Worm (Caenorhabditis elegans) whole organism, L3 larva: ENCODE results near the gene idhb-1.

Source experiments
- ZK546.5 ChIP-seq: sonication (generic microtip); optimal IDR thresholded peaks from 2 replicates; lab custom pipeline; 2017; ENCODE audit warnings: missing biosample characterization, missing genetic modification characterization
- aly-2 ChIP-seq: fragments of 150-350 bp; optimal IDR thresholded peaks from 2 replicates; lab custom pipeline; 2014; ENCODE audit warnings: missing biosample characterization, missing genetic modification characterization
- ceh-16 ChIP-seq: sonication (generic microtip); optimal IDR thresholded peaks from 2 replicates; lab custom pipeline; 2017; ENCODE audit warnings: missing biosample characterization, missing genetic modification characterization
- ceh-28 ChIP-seq: fragments of 150-350 bp; optimal IDR thresholded peaks from 2 replicates; lab custom pipeline; 2014; ENCODE audit warnings: missing biosample characterization, missing genetic modification reagents, missing genetic modification characterization
- ceh-9 ChIP-seq: sonication (generic microtip); optimal IDR thresholded peaks from 2 replicates; lab custom pipeline; 2018; ENCODE audit warnings: missing biosample characterization, missing genetic modification characterization
- daf-12 ChIP-seq: fragments of 150-350 bp; optimal IDR thresholded peaks from 2 replicates; lab custom pipeline; 2014; ENCODE audit warnings: missing biosample characterization, missing genetic modification reagents, missing genetic modification characterization
- egl-27 ChIP-seq: sonication (generic microtip); optimal IDR thresholded peaks from 4 replicates; lab custom pipeline; 2017; ENCODE audit warnings: missing biosample characterization, missing genetic modification reagents, missing genetic modification characterization
- elt-1 ChIP-seq: fragments of 150-350 bp; optimal IDR thresholded peaks from 2 replicates; lab custom pipeline; 2014; ENCODE audit warnings: missing biosample characterization, missing genetic modification characterization
- elt-2 ChIP-seq: sonication (generic microtip); optimal IDR thresholded peaks from 2 replicates; lab custom pipeline; 2016; ENCODE audit warnings: missing genetic modification reagents, mild to moderate bottlenecking, missing genetic modification characterization, missing compliant biosample characterization
- elt-3 ChIP-seq, 3 experiments: fragments of 150-350 bp in 1 of 3; sonication (generic microtip) in 2 of 3; optimal IDR thresholded peaks; 2 replicates in 2 of 3; 4 replicates in 1 of 3; lab custom pipeline; 2014 to 2017; ENCODE audit warnings: missing biosample characterization in 3 of 3, missing genetic modification characterization in 3 of 3
- hmg-11 ChIP-seq: sonication (generic microtip); optimal IDR thresholded peaks from 2 replicates; lab custom pipeline; 2016; ENCODE audit warnings: missing genetic modification characterization, missing compliant biosample characterization
- jun-1 ChIP-seq: fragments of 150-350 bp; optimal IDR thresholded peaks from 2 replicates; lab custom pipeline; 2014; ENCODE audit warnings: missing biosample characterization, missing genetic modification reagents, missing genetic modification characterization
- lsy-12 ChIP-seq: sonication (generic microtip); optimal IDR thresholded peaks from 2 replicates; lab custom pipeline; 2016; ENCODE audit warnings: mild to moderate bottlenecking, missing genetic modification characterization, missing compliant biosample characterization
- mdl-1 ChIP-seq: fragments of 150-350 bp; optimal IDR thresholded peaks from 2 replicates; lab custom pipeline; 2014; ENCODE audit warnings: missing biosample characterization, missing genetic modification characterization
- mml-1 ChIP-seq: fragments of 150-350 bp; sonication (generic microtip); optimal IDR thresholded peaks from 3 replicates; lab custom pipeline; 2014; ENCODE audit warnings: missing biosample characterization, missing genetic modification characterization
- nfya-1 ChIP-seq: sonication (generic microtip); optimal IDR thresholded peaks from 2 replicates; lab custom pipeline; 2017; ENCODE audit warnings: missing genetic modification characterization, mild to moderate bottlenecking, missing compliant biosample characterization, antibody characterized with exemption, moderate library complexity; ENCODE audit not compliant: insufficient read depth
- nhr-12 ChIP-seq: fragments of 150-350 bp; optimal IDR thresholded peaks from 2 replicates; lab custom pipeline; 2014; ENCODE audit warnings: missing biosample characterization, missing genetic modification characterization
- nhr-23 ChIP-seq: fragments of 150-350 bp; optimal IDR thresholded peaks from 2 replicates; lab custom pipeline; 2014; ENCODE audit warnings: missing biosample characterization, missing genetic modification reagents, missing genetic modification characterization
- nhr-28 ChIP-seq: fragments of 150-350 bp; optimal IDR thresholded peaks from 2 replicates; lab custom pipeline; 2014; ENCODE audit warnings: missing biosample characterization, missing genetic modification characterization
- nhr-43 ChIP-seq: sonication (generic microtip); optimal IDR thresholded peaks from 2 replicates; lab custom pipeline; 2016; ENCODE audit warnings: mild to moderate bottlenecking, missing genetic modification characterization, missing compliant biosample characterization; ENCODE audit not compliant: poor library complexity, severe bottlenecking
- nhr-67 ChIP-seq: fragments of 150-350 bp; optimal IDR thresholded peaks from 2 replicates; lab custom pipeline; 2014; ENCODE audit warnings: missing biosample characterization, missing genetic modification characterization
- nhr-76 ChIP-seq: fragments of 150-350 bp; sonication (generic microtip); optimal IDR thresholded peaks from 5 replicates; lab custom pipeline; 2014; ENCODE audit warnings: missing biosample characterization, missing genetic modification characterization
- pha-4 ChIP-seq: fragments of 150-350 bp; optimal IDR thresholded peaks from 2 replicates; lab custom pipeline; 2014; ENCODE audit warnings: missing biosample characterization, missing genetic modification reagents, missing genetic modification characterization
- pqm-1 ChIP-seq: fragments of 150-350 bp; optimal IDR thresholded peaks from 2 replicates; lab custom pipeline; 2017; ENCODE audit warnings: missing biosample characterization, missing genetic modification characterization, inconsistent platforms
- sea-2 ChIP-seq: fragments of 150-350 bp; sonication (generic microtip); optimal IDR thresholded peaks from 4 replicates; lab custom pipeline; 2014; ENCODE audit warnings: missing biosample characterization, missing genetic modification reagents, missing genetic modification characterization
- skn-1 ChIP-seq: fragments of 150-350 bp; optimal IDR thresholded peaks from 2 replicates; lab custom pipeline; 2014; ENCODE audit warnings: missing biosample characterization, missing genetic modification characterization
- snpc-4 ChIP-seq: fragments of 150-350 bp; optimal IDR thresholded peaks from 2 replicates; lab custom pipeline; 2014; ENCODE audit warnings: missing biosample characterization, missing genetic modification characterization
- unc-39 ChIP-seq: sonication (generic microtip); optimal IDR thresholded peaks from 4 replicates; lab custom pipeline; 2017; ENCODE audit warnings: missing biosample characterization, missing genetic modification characterization
- unc-62 ChIP-seq: fragments of 150-350 bp; sonication (generic microtip); optimal IDR thresholded peaks from 4 replicates; lab custom pipeline; 2014; ENCODE audit warnings: missing biosample characterization, missing genetic modification reagents, missing genetic modification characterization
- ztf-11 ChIP-seq: fragments of 150-350 bp; optimal IDR thresholded peaks from 2 replicates; lab custom pipeline; 2014; ENCODE audit warnings: missing biosample characterization, missing genetic modification characterization
- ztf-4 ChIP-seq: fragments of 150-350 bp; optimal IDR thresholded peaks from 2 replicates; lab custom pipeline; 2014; ENCODE audit warnings: missing biosample characterization, missing genetic modification characterization

The idhb-1 gene

DNA sequence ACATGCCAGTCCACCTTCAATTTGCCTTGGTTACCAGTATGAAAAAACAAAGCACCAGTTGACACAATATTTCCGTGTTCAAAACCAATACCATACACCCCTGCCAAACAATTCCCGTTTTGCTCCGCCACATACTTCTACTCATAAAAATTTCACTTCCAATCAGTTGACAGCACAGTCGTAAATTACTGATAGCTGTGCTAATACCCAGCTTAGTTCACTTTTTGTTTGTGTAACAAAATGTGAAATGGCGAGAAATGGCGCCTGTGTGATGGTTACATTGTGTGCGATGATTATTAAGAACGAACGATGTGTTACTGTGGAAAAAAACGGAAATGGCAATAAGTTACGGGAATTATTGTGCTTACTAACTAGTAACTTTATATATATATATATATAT lies 32.5 kb upstream of the idhb-1 start:
- TF ChIP-seq mdl-1 (tag; lab: Kevin White, UChicago) (no peak), nhr-28 (tag; lab: Kevin White, UChicago) (no peak), pqm-1 (tag; lab: Kevin White, UChicago) (peak; percentile 40), jun-1 (tag; lab: Kevin White, UChicago) (no peak), elt-2 (tag; lab: Kevin White, UChicago) (peak; percentile 72), elt-1 (tag; lab: Kevin White, UChicago) (no peak), pha-4 (tag; lab: Kevin White, UChicago) (peak; percentile 29)

DNA sequence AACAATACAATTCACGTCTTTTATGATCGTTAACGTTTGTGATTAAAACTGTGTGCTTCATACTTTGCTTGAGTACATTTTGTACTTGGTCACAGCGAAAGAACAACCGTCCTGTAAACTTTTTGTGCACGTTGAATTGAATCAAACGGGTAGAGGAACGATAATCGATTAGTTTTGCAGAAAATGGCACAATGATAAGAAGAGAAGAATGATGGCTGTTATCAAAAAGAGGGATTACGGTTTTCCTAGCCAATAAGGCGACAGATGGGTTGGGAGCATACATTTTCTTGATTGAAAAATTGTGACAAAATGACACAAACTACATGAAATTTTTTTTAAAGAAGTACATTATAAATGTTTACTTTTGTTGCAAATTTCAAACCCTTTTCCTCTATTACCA lies 20.4 kb upstream of the idhb-1 start:
- TF ChIP-seq unc-62 (GFP tag; lab: Kevin White, UChicago) (no peak), elt-2 (tag; lab: Kevin White, UChicago) (peak; percentile 84), nhr-23 (tag; lab: Kevin White, UChicago) (no peak), ceh-9 (tag; lab: Kevin White, UChicago) (no peak), pqm-1 (tag; lab: Kevin White, UChicago) (peak; percentile 69), nhr-67 (tag; lab: Kevin White, UChicago) (no peak), egl-27 (no peak), ZK546.5 (tag; lab: Kevin White, UChicago) (no peak), ceh-28 (tag; lab: Kevin White, UChicago) (peak; percentile 58), ztf-11 (tag; lab: Kevin White, UChicago) (no peak), ztf-4 (tag; lab: Kevin White, UChicago) (no peak), elt-3 (tag; optimal IDR thresholded peaks at IDR 0.05; lab: Kevin White, UChicago) (no peak), nfya-1 (tag; lab: Kevin White, UChicago) (peak; percentile 64), unc-39 (tag; lab: Kevin White, UChicago) (no peak)
- TF ChIP-seq, all 47 proteins: peak for 4

DNA sequence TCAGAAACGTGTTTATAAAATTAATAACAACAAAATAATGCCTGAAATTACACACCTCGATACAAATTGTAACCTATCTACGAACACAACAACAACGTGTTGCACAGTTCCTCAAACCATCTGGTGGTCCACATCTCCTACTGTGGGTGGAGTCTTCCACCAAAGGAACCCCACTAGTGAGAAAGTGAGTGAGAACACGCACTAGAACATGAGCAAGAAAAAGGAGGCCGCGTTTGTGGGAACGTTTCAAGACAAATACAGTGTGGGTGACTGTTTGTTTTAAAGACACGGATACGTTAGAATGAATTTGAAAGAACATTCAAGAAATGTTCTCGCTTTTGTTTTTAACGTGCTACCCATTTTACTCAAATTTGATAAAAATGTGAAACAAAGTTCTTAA lies 12.6 kb upstream of the idhb-1 start, which contains the start of gene ceh-36:
Gene ceh-36, minus strand, starts transcription at position 101 of the 400 bp plus-strand sequence.
- no peak for TF ChIP-seq ceh-16
- TF ChIP-seq snpc-4 (tag; lab: Kevin White, UChicago): no peak
- no peak for TF ChIP-seq elt-2 (tag; lab: Kevin White, UChicago)
- no peak for TF ChIP-seq mml-1 (tag; lab: Kevin White, UChicago)
- TF ChIP-seq hmg-11 (tag; lab: Kevin White, UChicago): no peak
- no peak for TF ChIP-seq nhr-43 (tag; lab: Kevin White, UChicago)
- TF ChIP-seq aly-2 (tag; lab: Kevin White, UChicago): no peak
- TF ChIP-seq daf-12 (tag; lab: Kevin White, UChicago): no peak

DNA sequence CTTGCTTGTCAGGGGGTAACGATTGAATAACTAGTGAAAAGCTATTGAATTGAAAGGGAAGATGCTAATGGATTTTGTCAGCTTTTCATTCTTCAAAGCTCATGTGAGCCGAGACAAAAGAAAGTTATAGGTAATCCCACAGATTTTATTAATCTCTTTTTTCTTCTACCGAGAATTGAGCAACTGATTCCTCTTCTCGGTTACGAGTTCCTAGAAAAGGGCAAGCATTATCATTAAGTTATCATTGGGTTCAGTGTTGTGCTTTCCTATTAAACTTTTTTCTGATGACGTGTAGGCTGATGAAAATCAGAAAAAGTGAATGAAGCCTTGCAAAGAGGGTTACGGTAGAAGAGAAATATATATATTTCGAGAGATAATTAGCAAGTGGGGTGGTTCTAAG lies 11.8 kb upstream of the idhb-1 start:
- no peak for TF ChIP-seq nhr-76 (tag; lab: Kevin White, UChicago)

DNA sequence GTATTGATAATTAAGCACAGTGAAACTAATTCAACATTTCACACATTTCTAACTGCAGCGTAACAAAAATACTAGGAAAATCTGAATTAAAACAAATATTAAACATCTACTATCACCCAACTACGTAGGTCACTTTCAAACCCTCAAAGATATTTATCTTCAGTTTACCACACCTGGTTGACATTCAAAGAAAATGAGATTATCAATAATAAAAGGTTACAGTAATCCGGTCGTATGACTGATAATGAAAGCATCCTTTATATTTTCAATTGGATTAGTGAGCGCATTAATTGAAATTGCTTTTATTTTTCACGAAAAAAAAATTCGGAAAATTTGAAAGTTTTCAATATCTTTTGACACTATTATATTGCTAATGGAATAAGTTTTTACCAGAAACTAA lies 8.7 kb upstream of the idhb-1 start:
- TF ChIP-seq hmg-11 (tag; lab: Kevin White, UChicago) (no peak), snpc-4 (tag; lab: Kevin White, UChicago) (no peak), ceh-28 (tag; lab: Kevin White, UChicago) (no peak), nfya-1 (tag; lab: Kevin White, UChicago) (no peak), egl-27 (no peak), skn-1 (tag; lab: Kevin White, UChicago) (no peak), nhr-12 (tag; lab: Kevin White, UChicago) (no peak), nhr-76 (tag; lab: Kevin White, UChicago) (no peak), daf-12 (tag; lab: Kevin White, UChicago) (no peak), sea-2 (GFP tag; lab: Kevin White, UChicago) (no peak), elt-3 (tag; optimal IDR thresholded peaks at IDR 0.05; lab: Kevin White, UChicago) (no peak), lsy-12 (tag; lab: Kevin White, UChicago) (no peak), mml-1 (tag; lab: Kevin White, UChicago) (no peak), unc-62 (GFP tag; lab: Kevin White, UChicago) (no peak), pqm-1 (tag; lab: Kevin White, UChicago) (no peak), nhr-23 (tag; lab: Kevin White, UChicago) (no peak), aly-2 (tag; lab: Kevin White, UChicago) (no peak)
